Fruit fly (Drosophila melanogaster) whole organism, embryonic: Measurements from ENCODE around the gene CG6983.
A peak's percentile ranks its signal among the peaks of the same experiment; 100 is the strongest.

ENCODE experiments used
- BtbVII ChIP-seq: fragments of 200-800 bp; sonication (Bioruptor generic); optimal IDR thresholded peaks from 3 replicates; lab custom pipeline; 2017; ENCODE audit warnings: missing biosample characterization, mild to moderate bottlenecking, missing genetic modification characterization
- CG10274 ChIP-seq: fragments of 200-800 bp; sonication (Bioruptor generic); optimal IDR thresholded peaks from 3 replicates; lab custom pipeline; 2017; ENCODE audit warnings: missing biosample characterization, mild to moderate bottlenecking, missing genetic modification characterization
- CG11723 ChIP-seq: fragments of 200-800 bp; sonication (Bioruptor generic); optimal IDR thresholded peaks from 2 replicates; lab custom pipeline; 2017; ENCODE audit warnings: missing biosample characterization, mild to moderate bottlenecking, missing genetic modification characterization
- CG14710 ChIP-seq: fragments of 200-800 bp; sonication (Bioruptor generic); optimal IDR thresholded peaks from 3 replicates; lab custom pipeline; 2019; ENCODE audit warnings: missing biosample characterization, mild to moderate bottlenecking, missing genetic modification characterization, moderate library complexity
- CG17612 ChIP-seq: fragments of 200-800 bp; sonication (Bioruptor generic); IDR thresholded peaks from 2 replicates; pipeline ENCODE4 v1.3.6; 2022; ENCODE audit warnings: missing biosample characterization, missing genetic modification characterization
- CG1832 ChIP-seq: fragments of 200-800 bp; sonication (Bioruptor generic); optimal IDR thresholded peaks from 2 replicates; lab custom pipeline; 2017; ENCODE audit warnings: missing biosample characterization, mild to moderate bottlenecking, missing genetic modification characterization, inconsistent platforms
- CG18476 ChIP-seq: fragments of 200-800 bp; sonication (Bioruptor generic); optimal IDR thresholded peaks from 2 replicates; lab custom pipeline; 2016; ENCODE audit warnings: missing biosample characterization, mild to moderate bottlenecking, missing genetic modification characterization
- CG33213 ChIP-seq: fragments of 200-800 bp; sonication (Bioruptor generic); optimal IDR thresholded peaks from 3 replicates; lab custom pipeline; 2016; ENCODE audit warnings: missing biosample characterization, missing genetic modification characterization
- CG3995 ChIP-seq: fragments of 200-800 bp; sonication (Bioruptor generic); optimal IDR thresholded peaks from 3 replicates; lab custom pipeline; 2016; ENCODE audit warnings: missing biosample characterization, missing genetic modification characterization
- CG4282 ChIP-seq: fragments of 200-800 bp; sonication (Bioruptor generic); optimal IDR thresholded peaks from 2 replicates; lab custom pipeline; 2016; ENCODE audit warnings: missing biosample characterization, missing genetic modification characterization
- CG43689 ChIP-seq: fragments of 200-800 bp; sonication (Bioruptor generic); IDR thresholded peaks from 2 replicates; pipeline ENCODE4 v1.3.6; 2022; ENCODE audit warnings: missing biosample characterization, missing genetic modification characterization
- CG4404 ChIP-seq: fragments of 200-800 bp; sonication (Bioruptor generic); IDR thresholded peaks from 2 replicates; pipeline ENCODE4 v1.3.6; 2022; ENCODE audit warnings: missing biosample characterization, missing genetic modification characterization
- CG4424 ChIP-seq: fragments of 200-800 bp; sonication (Bioruptor generic); optimal IDR thresholded peaks from 3 replicates; lab custom pipeline; 2016; ENCODE audit warnings: missing biosample characterization, missing genetic modification characterization
- CG5180 ChIP-seq: fragments of 200-800 bp; sonication (Bioruptor generic); optimal IDR thresholded peaks from 3 replicates; lab custom pipeline; 2017; ENCODE audit warnings: missing biosample characterization, missing genetic modification characterization, mild to moderate bottlenecking, moderate library complexity, missing genetic modification reagents
- CG7271 ChIP-seq: fragments of 200-800 bp; sonication (Bioruptor generic); optimal IDR thresholded peaks from 2 replicates; lab custom pipeline; 2018; ENCODE audit warnings: missing biosample characterization, mild to moderate bottlenecking, missing genetic modification characterization, moderate library complexity
- CG7928 ChIP-seq: fragments of 200-800 bp; sonication (Bioruptor generic); optimal IDR thresholded peaks from 2 replicates; lab custom pipeline; 2017; ENCODE audit warnings: missing biosample characterization, mild to moderate bottlenecking, missing genetic modification characterization
- CG7987 ChIP-seq: fragments of 200-800 bp; sonication (Bioruptor generic); optimal IDR thresholded peaks from 2 replicates; lab custom pipeline; 2018; ENCODE audit warnings: missing biosample characterization, mild to moderate bottlenecking, missing genetic modification characterization, moderate library complexity
- CG8089 ChIP-seq: fragments of 200-800 bp; sonication (Bioruptor generic); optimal IDR thresholded peaks from 3 replicates; lab custom pipeline; 2016; ENCODE audit warnings: missing biosample characterization, missing genetic modification characterization
- CG9215 ChIP-seq: fragments of 200-800 bp; sonication (Bioruptor generic); IDR thresholded peaks from 2 replicates; pipeline ENCODE4 v1.3.6; 2022; ENCODE audit warnings: missing biosample characterization, missing genetic modification characterization
- CG9727 ChIP-seq: fragments of 200-800 bp; sonication (Bioruptor generic); optimal IDR thresholded peaks from 3 replicates; lab custom pipeline; 2017; ENCODE audit warnings: missing biosample characterization, mild to moderate bottlenecking, missing genetic modification characterization
- CrebB ChIP-seq: fragments of 200-800 bp; sonication (Bioruptor generic); optimal IDR thresholded peaks from 3 replicates; lab custom pipeline; 2018; ENCODE audit warnings: missing biosample characterization, mild to moderate bottlenecking, missing genetic modification characterization
- Dip2 ChIP-seq: fragments of 200-800 bp; sonication (Bioruptor generic); IDR thresholded peaks from 2 replicates; pipeline ENCODE4 v1.3.6; 2022; ENCODE audit warnings: missing biosample characterization, missing genetic modification characterization
- Dp ChIP-seq: fragments of 200-800 bp; sonication (Bioruptor generic); optimal IDR thresholded peaks from 2 replicates; lab custom pipeline; 2018; ENCODE audit warnings: missing biosample characterization, mild to moderate bottlenecking, missing genetic modification characterization, moderate library complexity
- Drgx ChIP-seq: fragments of 200-800 bp; sonication (Bioruptor generic); IDR thresholded peaks from 2 replicates; pipeline ENCODE4 v1.3.6; 2022; ENCODE audit warnings: missing biosample characterization, missing genetic modification characterization
- E2f1 ChIP-seq: fragments of 200-800 bp; sonication (Bioruptor generic); IDR thresholded peaks from 2 replicates; pipeline ENCODE4 v1.3.6; 2022; ENCODE audit warnings: missing biosample characterization, missing genetic modification characterization
- Ets65A ChIP-seq: fragments of 200-800 bp; sonication (Bioruptor generic); peaks from one replicate; lab custom pipeline; 2016; ENCODE audit warnings: missing biosample characterization, missing genetic modification characterization
- Gsc ChIP-seq: fragments of 200-800 bp; sonication (Bioruptor generic); IDR thresholded peaks from 2 replicates; pipeline ENCODE4 v1.3.6; 2022; ENCODE audit warnings: missing biosample characterization, missing genetic modification characterization
- Hey ChIP-seq: fragments of 200-800 bp; sonication (Bioruptor generic); optimal IDR thresholded peaks from 3 replicates; lab custom pipeline; 2018; ENCODE audit warnings: missing biosample characterization, mild to moderate bottlenecking, missing genetic modification characterization
- Meics ChIP-seq: fragments of 200-800 bp; sonication (Bioruptor generic); optimal IDR thresholded peaks from 2 replicates; lab custom pipeline; 2017; ENCODE audit warnings: missing biosample characterization, mild to moderate bottlenecking, missing genetic modification characterization
- Oli ChIP-seq: fragments of 200-800 bp; sonication (Bioruptor generic); optimal IDR thresholded peaks from 2 replicates; lab custom pipeline; 2018; ENCODE audit warnings: missing biosample characterization, mild to moderate bottlenecking, missing genetic modification characterization, moderate library complexity
- Pdp1 ChIP-seq, 2 experiments: fragments of 200-800 bp; sonication (Bioruptor generic); optimal IDR thresholded peaks; 3 replicates each; lab custom pipeline; 2016; ENCODE audit warnings: missing biosample characterization in 2 of 2, missing genetic modification characterization in 2 of 2, mild to moderate bottlenecking in 1 of 2, moderate library complexity in 1 of 2
- Ravus ChIP-seq: fragments of 200-800 bp; sonication (Bioruptor generic); IDR thresholded peaks from 2 replicates; pipeline ENCODE4 v1.3.6; 2022; ENCODE audit warnings: missing biosample characterization, missing genetic modification characterization
- dati ChIP-seq: fragments of 200-800 bp; sonication (Bioruptor generic); IDR thresholded peaks from 2 replicates; pipeline ENCODE4 v1.3.6; 2022; ENCODE audit warnings: missing biosample characterization, missing genetic modification characterization
- en ChIP-seq: fragments of 200-800 bp; sonication (Bioruptor generic); optimal IDR thresholded peaks from 2 replicates; lab custom pipeline; 2016; ENCODE audit warnings: missing biosample characterization, missing genetic modification characterization
- fru ChIP-seq: fragments of >200 bp; optimal IDR thresholded peaks from 2 replicates; lab custom pipeline; 2017
- gfzf ChIP-seq: fragments of 200-800 bp; sonication (Bioruptor generic); optimal IDR thresholded peaks from 2 replicates; lab custom pipeline; 2016; ENCODE audit warnings: missing biosample characterization, mild to moderate bottlenecking, missing genetic modification characterization, moderate library complexity
- h ChIP-seq: fragments of >200 bp; optimal IDR thresholded peaks from 2 replicates; lab custom pipeline; 2017
- insv ChIP-seq, 2 experiments: fragments of 200-800 bp; sonication (Bioruptor generic); optimal IDR thresholded peaks; 3 replicates each; lab custom pipeline; 2016 to 2018; ENCODE audit warnings: missing biosample characterization in 2 of 2, missing genetic modification characterization in 2 of 2
- inv ChIP-seq: fragments of 200-800 bp; sonication (Bioruptor generic); IDR thresholded peaks from 2 replicates; pipeline ENCODE4 v1.3.6; 2022; ENCODE audit warnings: missing biosample characterization, missing genetic modification characterization; ENCODE audit not compliant: partially characterized antibody
- jing ChIP-seq: fragments of 200-800 bp; sonication (Bioruptor generic); optimal IDR thresholded peaks from 2 replicates; lab custom pipeline; 2018; ENCODE audit warnings: missing biosample characterization, mild to moderate bottlenecking, missing genetic modification characterization
- jumu ChIP-seq: fragments of 200-800 bp; sonication (Bioruptor generic); optimal IDR thresholded peaks from 3 replicates; lab custom pipeline; 2016; ENCODE audit warnings: missing biosample characterization, missing genetic modification characterization
- lola ChIP-seq, 3 experiments: fragments of >200 bp in 2 of 3; fragments of 200-800 bp in 1 of 3; sonication (Bioruptor generic) in 1 of 3; optimal IDR thresholded peaks; 2 replicates each; lab custom pipeline; 2017 to 2019; ENCODE audit warnings: missing biosample characterization in 3 of 3, missing genetic modification characterization in 3 of 3, mild to moderate bottlenecking in 1 of 3, moderate library complexity in 1 of 3
- odd ChIP-seq: fragments of 200-800 bp; sonication (Bioruptor generic); optimal IDR thresholded peaks from 2 replicates; lab custom pipeline; 2017; ENCODE audit warnings: missing biosample characterization, mild to moderate bottlenecking, missing genetic modification characterization
- org-1 ChIP-seq: fragments of 200-800 bp; sonication (Bioruptor generic); optimal IDR thresholded peaks from 2 replicates; lab custom pipeline; 2017; ENCODE audit warnings: missing biosample characterization, missing genetic modification characterization
- pita ChIP-seq: fragments of 200-800 bp; sonication (Bioruptor generic); optimal IDR thresholded peaks from 2 replicates; lab custom pipeline; 2017; ENCODE audit warnings: missing biosample characterization, mild to moderate bottlenecking, missing genetic modification characterization
- pnt ChIP-seq: fragments of 200-800 bp; sonication (Bioruptor generic); optimal IDR thresholded peaks from 3 replicates; lab custom pipeline; 2016; ENCODE audit warnings: missing biosample characterization, missing genetic modification characterization
- schlank ChIP-seq: fragments of 200-800 bp; sonication (Bioruptor generic); optimal IDR thresholded peaks from 2 replicates; lab custom pipeline; 2018; ENCODE audit warnings: missing biosample characterization, mild to moderate bottlenecking, missing genetic modification characterization
- ttk ChIP-seq: fragments of 200-800 bp; sonication (Bioruptor generic); IDR thresholded peaks from 2 replicates; pipeline ENCODE4 v2.1.2; 2022; ENCODE audit warnings: missing biosample characterization, missing genetic modification characterization
- wdn ChIP-seq: fragments of 200-800 bp; sonication (Bioruptor generic); IDR thresholded peaks from 2 replicates; pipeline ENCODE4 v1.3.6; 2022; ENCODE audit warnings: missing biosample characterization, missing genetic modification characterization
- wor ChIP-seq: fragments of 200-800 bp; sonication (Bioruptor generic); IDR thresholded peaks from 2 replicates; pipeline ENCODE4 v1.3.6; 2022; ENCODE audit warnings: missing biosample characterization, missing genetic modification characterization
- yki ChIP-seq: fragments of >200 bp; optimal IDR thresholded peaks from 3 replicates; lab custom pipeline; 2018

Gene CG6983

dm6 chr3L:8449800-8450690, 868 bp upstream of the CG6983 start, which contains the start of gene Gug (continued):
- TF ChIP-seq CG17612 (GFP tag; lab: Robert Waterston, UW), result no peak
- no peak for TF ChIP-seq CG4404 (GFP tag; lab: Robert Waterston, UW)
- no peak for TF ChIP-seq E2f1 (GFP tag; lab: Robert Waterston, UW)
- TF ChIP-seq jumu (GFP tag; lab: Kevin White, UChicago), result no peak
- TF ChIP-seq Gsc (GFP tag; lab: Robert Waterston, UW), result no peak
- no peak for TF ChIP-seq org-1 (GFP tag; lab: Kevin White, UChicago)
- TF ChIP-seq CG1832, result no peak
- peak; percentile 55 for TF ChIP-seq CG14710 (tag; lab: Kevin White, UChicago)
- no peak for TF ChIP-seq Ravus (GFP tag; lab: Robert Waterston, UW)
- TF ChIP-seq CG7928 (GFP tag; lab: Kevin White, UChicago), result no peak
- TF ChIP-seq ttk (GFP tag; lab: Robert Waterston, UW), result no peak
- TF ChIP-seq Ets65A, result peak; percentile 50
- no peak for TF ChIP-seq CG7271
- TF ChIP-seq CG3995 (GFP tag; lab: Kevin White, UChicago), result no peak
- TF ChIP-seq pnt (GFP tag; lab: Kevin White, UChicago), result no peak
- TF ChIP-seq wdn (GFP tag; lab: Robert Waterston, UW), result no peak
- no peak for TF ChIP-seq fru (lab: Kevin White, UChicago)
- no peak for TF ChIP-seq en
- TF ChIP-seq yki, result no peak
- TF ChIP-seq CG5180 (GFP tag; lab: Kevin White, UChicago), result peak; percentile 13
- no peak for TF ChIP-seq CG4282 (GFP tag; lab: Kevin White, UChicago)
- 0 out of 2 replicates have a peak, but pooled peaks have one; percentile 25 for TF ChIP-seq dati (GFP tag; lab: Robert Waterston, UW)
- no peak for TF ChIP-seq Oli (tag; lab: Kevin White, UChicago)
- TF ChIP-seq pita (GFP tag; lab: Kevin White, UChicago), result no peak
- TF ChIP-seq Hey (tag; lab: Kevin White, UChicago), result no peak
- TF ChIP-seq CG33213 (GFP tag; lab: Kevin White, UChicago), result peak; percentile 32
- peak; percentile 59 for TF ChIP-seq CG7987
- no peak for TF ChIP-seq CG8089 (GFP tag; lab: Kevin White, UChicago)
- no peak for TF ChIP-seq odd
- no peak for TF ChIP-seq CG10274
- TF ChIP-seq CG18476 (GFP tag; lab: Kevin White, UChicago), result no peak
- TF ChIP-seq Dp (GFP tag; lab: Kevin White, UChicago), result peak; percentile 36
- no peak for TF ChIP-seq Dip2 (GFP tag; lab: Robert Waterston, UW)
- TF ChIP-seq schlank (tag; lab: Kevin White, UChicago), result no peak
- no peak for TF ChIP-seq lola (GFP tag; optimal IDR thresholded peaks at IDR 0.05; lab: Kevin White, UChicago)
- TF ChIP-seq wor, result no peak
- no peak for TF ChIP-seq insv (GFP tag; optimal IDR thresholded peaks at IDR 0.05; lab: Kevin White, UChicago)
- peak; percentile 90 for TF ChIP-seq gfzf (GFP tag; lab: Kevin White, UChicago)
- TF ChIP-seq BtbVII (GFP tag; lab: Kevin White, UChicago), result no peak
- no peak for TF ChIP-seq jing (GFP tag; lab: Kevin White, UChicago)
- no peak for TF ChIP-seq CG4424 (GFP tag; lab: Kevin White, UChicago)
- no peak for TF ChIP-seq h (lab: Kevin White, UChicago)
- TF ChIP-seq CG9215 (GFP tag; lab: Robert Waterston, UW), result peak; percentile 42; the same call in 1 of the 2 replicates
- TF ChIP-seq Drgx, result peak; percentile 96
- TF ChIP-seq Pdp1 (GFP tag; optimal IDR thresholded peaks at IDR 0.05; lab: Kevin White, UChicago), result no peak
- TF ChIP-seq CrebB (tag; lab: Kevin White, UChicago), result no peak
- no peak for TF ChIP-seq CG43689 (GFP tag; lab: Robert Waterston, UW)
- TF ChIP-seq CG9727 (GFP tag; lab: Kevin White, UChicago), result no peak
- no peak for TF ChIP-seq Meics (GFP tag; lab: Kevin White, UChicago)
- TF ChIP-seq CG11723, result no peak
- TF ChIP-seq inv (GFP tag; lab: Robert Waterston, UW), result no peak
